Worm (Caenorhabditis elegans): ENCODE measurements around the gene Y48A6C.4.
A peak's percentile ranks its signal among the peaks of the same experiment; 100 is the strongest.

The Y48A6C.4 gene

ce11 chrIII:11110756-11111155, 8.8 kb upstream of the Y48A6C.4 start (continued):
- TF ChIP-seq sma-3 (GFP tag; optimal IDR thresholded peaks at IDR 0.05) (peak; percentile 82), nhr-25 (tag; optimal IDR thresholded peaks at IDR 0.05) (peak; percentile 61), crh-2 (tag; optimal IDR thresholded peaks at IDR 0.05) (peak; percentile 14), mbf-1 (tag; optimal IDR thresholded peaks at IDR 0.05) (no peak)

- TF ChIP-seq sma-3 (GFP tag; optimal IDR thresholded peaks at IDR 0.05) (peak; percentile 37), C34F6.9 (tag; optimal IDR thresholded peaks at IDR 0.05) (peak; percentile 9), nhr-25 (tag; optimal IDR thresholded peaks at IDR 0.05) (no peak), F13H6.1 (tag; optimal IDR thresholded peaks at IDR 0.05) (peak; percentile 32), lsy-2 (tag; optimal IDR thresholded peaks at IDR 0.05) (peak in 1 of 2 experiments; percentile 30), unc-55 (GFP tag; optimal IDR thresholded peaks at IDR 0.05) (peak; percentile 43), nhr-10 (tag; optimal IDR thresholded peaks at IDR 0.05) (no peak), gmeb-1 (tag; optimal IDR thresholded peaks at IDR 0.05) (peak; percentile 50), unc-39 (tag; optimal IDR thresholded peaks at IDR 0.05) (no peak), fos-1 (tag; optimal IDR thresholded peaks at IDR 0.05) (peak; percentile 17), nhr-129 (tag; optimal IDR thresholded peaks at IDR 0.05) (peak; percentile 3), ztf-4 (tag; optimal IDR thresholded peaks at IDR 0.05) (no peak)
These were observed 6.9 kb upstream of the Y48A6C.4 start for ce11 chrIII:11112718-11113117.

- TF ChIP-seq sem-4 (tag; optimal IDR thresholded peaks at IDR 0.05) (no peak), nhr-21 (tag; optimal IDR thresholded peaks at IDR 0.05) (no peak)
These were observed 5.8 kb upstream of the Y48A6C.4 start for ce11 chrIII:11113845-11114244.

- TF ChIP-seq blmp-1 (tag; optimal IDR thresholded peaks at IDR 0.05; ENCODE audit: insufficient read depth) (no peak), R02D3.7 (tag; optimal IDR thresholded peaks at IDR 0.05) (no peak), C34F6.9 (tag; optimal IDR thresholded peaks at IDR 0.05) (no peak), ceh-82 (tag; optimal IDR thresholded peaks at IDR 0.05) (no peak), peb-1 (tag; optimal IDR thresholded peaks at IDR 0.05) (no peak), lin-11 (tag; optimal IDR thresholded peaks at IDR 0.05) (no peak), crh-2 (tag; optimal IDR thresholded peaks at IDR 0.05) (no peak), alr-1 (tag; optimal IDR thresholded peaks at IDR 0.05) (no peak)
These were observed 3.6 kb upstream of the Y48A6C.4 start for ce11 chrIII:11115956-11116355.

ce11 chrIII:11123844-11124243, 4.2 kb downstream of the Y48A6C.4 start:
- TF ChIP-seq snpc-4 (tag; optimal IDR thresholded peaks at IDR 0.05) (peak; percentile 75), egl-27 (tag; optimal IDR thresholded peaks at IDR 0.05) (no peak)

ce11 chrIII:11127528-11127927, 7.9 kb downstream of the Y48A6C.4 start, which contains the start of gene Y48A6C.8:
Gene Y48A6C.8, minus strand, starts transcription at chrIII:11127628.
- TF ChIP-seq mbf-1 (tag; optimal IDR thresholded peaks at IDR 0.05) = no peak
- TF ChIP-seq mab-5 (tag; optimal IDR thresholded peaks at IDR 0.05) = no peak
- no peak for TF ChIP-seq nhr-23 (tag; optimal IDR thresholded peaks at IDR 0.05)
- no peak for TF ChIP-seq ztf-4 (tag; optimal IDR thresholded peaks at IDR 0.05)
- no peak for TF ChIP-seq ztf-1 (GFP tag; conservative IDR thresholded peaks at IDR 0.05)
- TF ChIP-seq ceh-16 (tag; optimal IDR thresholded peaks at IDR 0.05) = no peak
- no peak for TF ChIP-seq F13H6.1 (tag; optimal IDR thresholded peaks at IDR 0.05)
- no peak for TF ChIP-seq ztf-11 (tag; optimal IDR thresholded peaks at IDR 0.05)
- no peak for TF ChIP-seq fos-1 (tag; optimal IDR thresholded peaks at IDR 0.05)
- TF ChIP-seq peb-1 (tag; optimal IDR thresholded peaks at IDR 0.05) = no peak
- no peak for TF ChIP-seq sma-9 (GFP tag; optimal IDR thresholded peaks at IDR 0.05)
- no peak for TF ChIP-seq sma-9 (tag; optimal IDR thresholded peaks at IDR 0.05)
- TF ChIP-seq Y55F3AM.14 (GFP tag; optimal IDR thresholded peaks at IDR 0.05) = no peak
- TF ChIP-seq C34F6.9 (tag; optimal IDR thresholded peaks at IDR 0.05) = no peak
- no peak for TF ChIP-seq lsy-2 (tag; optimal IDR thresholded peaks at IDR 0.05)
- TF ChIP-seq dmd-4 (tag; optimal IDR thresholded peaks at IDR 0.05) = no peak

Measured in whole organism, L2 larva.